Fruit fly (Drosophila melanogaster) whole organism, wandering third instar larva: ENCODE data around the gene CG7896.

Experiments
- Abd-B ChIP-seq: fragments of >200 bp; optimal IDR thresholded peaks from 2 replicates; lab custom pipeline; 2017; ENCODE audit warnings: missing biosample characterization, missing genetic modification characterization
- CG32264 ChIP-seq: fragments of 200-800 bp; sonication (Bioruptor generic); optimal IDR thresholded peaks from 2 replicates; lab custom pipeline; 2016; ENCODE audit warnings: missing biosample characterization, missing genetic modification characterization
- CG9705 ChIP-seq: fragments of 200-800 bp; sonication (Bioruptor generic); optimal IDR thresholded peaks from 2 replicates; lab custom pipeline; 2018; ENCODE audit warnings: missing biosample characterization, mild to moderate bottlenecking, missing genetic modification characterization
- CrebA ChIP-seq: fragments of 200-800 bp; sonication (Bioruptor generic); optimal IDR thresholded peaks from 2 replicates; lab custom pipeline; 2016; ENCODE audit warnings: missing biosample characterization, mild to moderate bottlenecking, missing genetic modification characterization, borderline replicate concordance
- Dfd ChIP-seq: fragments of >200 bp; optimal IDR thresholded peaks from 2 replicates; lab custom pipeline; 2017; ENCODE audit warnings: missing biosample characterization, missing genetic modification characterization
- Dif ChIP-seq: fragments of 200-275, 200-300 bp; sonication (Bioruptor generic); optimal IDR thresholded peaks from 2 replicates; lab custom pipeline; 2018; ENCODE audit warnings: missing biosample characterization, missing genetic modification characterization; ENCODE audit not compliant: partially characterized antibody
- GATAd ChIP-seq: sonication (Bioruptor generic); optimal IDR thresholded peaks from 2 replicates; lab custom pipeline; 2016; ENCODE audit warnings: missing biosample characterization, missing genetic modification characterization
- HLH106 ChIP-seq: fragments of 200-800 bp; optimal IDR thresholded peaks from 3 replicates; lab custom pipeline; 2019; ENCODE audit warnings: missing biosample characterization, mild to moderate bottlenecking, missing genetic modification characterization, moderate library complexity
- Hnf4 ChIP-seq: fragments of 200-800 bp; sonication (Bioruptor generic); optimal IDR thresholded peaks from 2 replicates; lab custom pipeline; 2016; ENCODE audit warnings: missing biosample characterization, mild to moderate bottlenecking, missing genetic modification characterization
- Hr78 ChIP-seq: fragments of >200 bp; optimal IDR thresholded peaks from 2 replicates; lab custom pipeline; 2017; ENCODE audit warnings: missing biosample characterization, missing genetic modification characterization
- Hr83 ChIP-seq: fragments of 200-300 bp; sonication (Bioruptor generic); optimal IDR thresholded peaks from 2 replicates; lab custom pipeline; 2016; ENCODE audit warnings: missing biosample characterization, mild to moderate bottlenecking, missing genetic modification characterization, moderate library complexity; ENCODE audit not compliant: poor library complexity, severe bottlenecking
- Jra ChIP-seq: sonication (Bioruptor generic); optimal IDR thresholded peaks from 2 replicates; lab custom pipeline; 2016; ENCODE audit warnings: missing biosample characterization, missing genetic modification characterization
- Mio ChIP-seq: sonication (Bioruptor generic); optimal IDR thresholded peaks from 2 replicates; lab custom pipeline; 2016; ENCODE audit warnings: missing biosample characterization, missing genetic modification characterization
- Myc ChIP-seq: fragments of >200 bp; optimal IDR thresholded peaks from 2 replicates; lab custom pipeline; 2017
- N ChIP-seq: fragments of >200 bp; optimal IDR thresholded peaks from 2 replicates; lab custom pipeline; 2018; ENCODE audit warnings: missing biosample characterization, missing external identifiers, missing genetic modification characterization
- OdsH ChIP-seq: fragments of 200-800 bp; sonication (Bioruptor generic); optimal IDR thresholded peaks from 2 replicates; lab custom pipeline; 2016; ENCODE audit warnings: missing biosample characterization, mild to moderate bottlenecking, missing genetic modification characterization
- Rel ChIP-seq, 2 experiments: fragments of 200-800 bp; sonication (Bioruptor generic) in 1 of 2; optimal IDR thresholded peaks; 2 replicates in 1 of 2; 3 replicates in 1 of 2; lab custom pipeline; 2016 to 2019; ENCODE audit warnings: mild to moderate bottlenecking in 2 of 2, missing biosample characterization in 2 of 2, missing genetic modification characterization in 2 of 2, moderate library complexity in 1 of 2
- Sp1 ChIP-seq: fragments of 200-800 bp; sonication (Bioruptor generic); optimal IDR thresholded peaks from 3 replicates; lab custom pipeline; 2019; ENCODE audit warnings: missing biosample characterization, mild to moderate bottlenecking, missing genetic modification characterization, moderate library complexity
- Vsx2 ChIP-seq: fragments of 200-300, 225-300 bp; sonication (Bioruptor generic); optimal IDR thresholded peaks from 2 replicates; lab custom pipeline; 2018; ENCODE audit warnings: missing biosample characterization, missing genetic modification characterization; ENCODE audit not compliant: partially characterized antibody
- br ChIP-seq: fragments of 200-800 bp; sonication (Bioruptor generic); optimal IDR thresholded peaks from 2 replicates; lab custom pipeline; 2016; ENCODE audit warnings: missing biosample characterization, missing genetic modification characterization
- brk ChIP-seq: fragments of 200-800 bp; sonication (Bioruptor generic); optimal IDR thresholded peaks from 2 replicates; lab custom pipeline; 2016; ENCODE audit warnings: missing biosample characterization, mild to moderate bottlenecking, missing genetic modification characterization
- dl ChIP-seq, 2 experiments: fragments of 175-275, 200-275 bp in 1 of 2; fragments of 200-275 bp in 1 of 2; sonication (Bioruptor generic); optimal IDR thresholded peaks; lab custom pipeline; 2018; ENCODE audit warnings: mild to moderate bottlenecking in 2 of 2, missing biosample characterization in 2 of 2, missing genetic modification characterization in 2 of 2, moderate library complexity in 2 of 2; ENCODE audit not compliant: partially characterized antibody in 2 of 2, insufficient read depth in 1 of 2
- dmrt93B ChIP-seq: fragments of 200-800 bp; sonication (Bioruptor generic); optimal IDR thresholded peaks from 2 replicates; lab custom pipeline; 2018; ENCODE audit warnings: missing biosample characterization, mild to moderate bottlenecking, missing genetic modification characterization
- dsf ChIP-seq: sonication (Bioruptor generic); optimal IDR thresholded peaks from 2 replicates; lab custom pipeline; 2016; ENCODE audit warnings: missing biosample characterization, missing genetic modification characterization, borderline replicate concordance
- ey ChIP-seq: fragments of 200-800 bp; sonication (Bioruptor generic); optimal IDR thresholded peaks from 2 replicates; lab custom pipeline; 2016; ENCODE audit warnings: missing biosample characterization, missing genetic modification characterization
- foxo ChIP-seq, 2 experiments: fragments of 200-800 bp; sonication (Bioruptor generic); optimal IDR thresholded peaks; 2 replicates in 1 of 2; 3 replicates in 1 of 2; lab custom pipeline; 2016 to 2017; ENCODE audit warnings: missing biosample characterization in 2 of 2, missing genetic modification characterization in 2 of 2
- fru ChIP-seq: fragments of 200-800 bp; sonication (Bioruptor generic); optimal IDR thresholded peaks from 3 replicates; lab custom pipeline; 2016; ENCODE audit warnings: missing biosample characterization, mild to moderate bottlenecking, missing genetic modification characterization
- h ChIP-seq: fragments of 200-800 bp; sonication (Bioruptor generic); optimal IDR thresholded peaks from 3 replicates; lab custom pipeline; 2016; ENCODE audit warnings: missing biosample characterization, mild to moderate bottlenecking, missing genetic modification characterization
- jim ChIP-seq: fragments of 175-275, 200-325 bp; sonication (Bioruptor generic); optimal IDR thresholded peaks from 2 replicates; lab custom pipeline; 2016; ENCODE audit warnings: missing biosample characterization, mild to moderate bottlenecking, missing genetic modification characterization
- lola ChIP-seq: fragments of >200 bp; optimal IDR thresholded peaks from 2 replicates; lab custom pipeline; 2017; ENCODE audit warnings: missing biosample characterization, missing genetic modification characterization
- pan ChIP-seq: fragments of >200 bp; optimal IDR thresholded peaks from 2 replicates; lab custom pipeline; 2017
- psq ChIP-seq: fragments of 200-800 bp; sonication (Bioruptor generic); optimal IDR thresholded peaks from 3 replicates; lab custom pipeline; 2017; ENCODE audit warnings: missing biosample characterization, mild to moderate bottlenecking, missing genetic modification characterization, moderate library complexity
- rgr ChIP-seq: fragments of 200-800 bp; sonication (Bioruptor generic); optimal IDR thresholded peaks from 3 replicates; lab custom pipeline; 2016; ENCODE audit warnings: missing biosample characterization, mild to moderate bottlenecking, missing genetic modification characterization
- sv ChIP-seq: fragments of 200-800 bp; sonication (Bioruptor generic); optimal IDR thresholded peaks from 3 replicates; lab custom pipeline; 2016; ENCODE audit warnings: missing biosample characterization, missing genetic modification characterization
- tai ChIP-seq: sonication (Bioruptor generic); optimal IDR thresholded peaks from 2 replicates; lab custom pipeline; 2016; ENCODE audit warnings: missing biosample characterization, missing genetic modification characterization
- usp ChIP-seq: fragments of >200 bp; optimal IDR thresholded peaks from 2 replicates; lab custom pipeline; 2017; ENCODE audit warnings: missing biosample characterization, missing genetic modification characterization
- woc ChIP-seq: sonication (Bioruptor generic); optimal IDR thresholded peaks from 2 replicates; lab custom pipeline; 2016; ENCODE audit warnings: missing biosample characterization, mild to moderate bottlenecking, missing genetic modification characterization

Gene CG7896

DNA sequence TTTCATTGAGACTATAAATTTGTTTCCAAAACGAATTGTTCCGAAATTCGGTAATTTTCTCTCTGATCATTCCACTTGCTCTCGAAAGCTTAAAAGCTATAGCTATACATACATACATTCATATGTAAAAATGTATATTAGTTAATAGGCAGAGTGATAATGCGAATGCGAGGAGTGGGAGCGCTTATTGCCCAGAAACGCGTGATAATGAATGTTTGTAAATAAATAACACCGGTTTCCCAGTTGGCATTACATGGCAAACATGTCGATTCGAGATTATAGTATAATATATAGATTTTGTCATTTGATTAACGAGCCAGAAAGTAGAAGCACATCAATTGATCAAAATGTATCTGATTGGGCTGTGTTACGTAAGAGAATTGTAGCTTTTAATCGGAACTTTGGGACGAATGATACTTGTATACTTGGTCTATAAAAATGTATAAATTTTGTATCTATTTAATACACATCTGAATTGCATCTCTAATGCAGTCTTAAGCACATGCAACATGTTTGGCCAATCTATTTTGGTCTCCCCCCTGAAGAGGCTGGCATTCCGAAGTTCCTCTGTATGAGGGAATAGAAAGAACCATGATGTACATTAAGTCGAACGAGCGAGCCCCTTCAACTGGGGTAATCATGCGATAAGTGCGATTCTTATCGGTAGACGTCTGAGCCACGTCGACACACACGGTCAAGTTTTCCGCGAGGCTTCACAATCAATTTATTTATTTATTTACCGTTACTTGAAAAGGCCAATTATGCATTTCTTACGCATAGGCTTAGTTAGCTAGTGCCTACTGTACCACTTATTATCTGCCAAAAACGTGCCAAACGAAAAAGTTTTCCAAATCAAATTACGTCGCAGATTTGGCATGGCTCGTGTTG, 29.6 kb downstream of the CG7896 start:
- no peak for TF ChIP-seq dmrt93B (GFP tag; lab: Kevin White, UChicago)
- no peak for TF ChIP-seq Dif
- no peak for TF ChIP-seq CrebA (GFP tag; lab: Kevin White, UChicago)
- TF ChIP-seq dsf (GFP tag; lab: Kevin White, UChicago): no peak
- TF ChIP-seq fru: peak; percentile 32
- TF ChIP-seq GATAd (GFP tag; lab: Kevin White, UChicago): no peak
- TF ChIP-seq tai (GFP tag; lab: Kevin White, UChicago): no peak
- TF ChIP-seq h (GFP tag; lab: Kevin White, UChicago): peak; percentile 68
- TF ChIP-seq Jra (GFP tag; lab: Kevin White, UChicago): no peak
- peak; percentile 38 for TF ChIP-seq OdsH (GFP tag; lab: Kevin White, UChicago)
- TF ChIP-seq dl (GFP tag; optimal IDR thresholded peaks at IDR 0.05; lab: Kevin White, UChicago; ENCODE audit: insufficient read depth in 1 of 2, partially characterized antibody in 2 of 2): no peak
- peak; percentile 25 for TF ChIP-seq br (GFP tag; lab: Kevin White, UChicago)
- TF ChIP-seq Hr78: no peak
- no peak for TF ChIP-seq psq (GFP tag; lab: Kevin White, UChicago)
- no peak for TF ChIP-seq Sp1 (GFP tag; lab: Kevin White, UChicago)
- TF ChIP-seq foxo (GFP tag; optimal IDR thresholded peaks at IDR 0.05; lab: Kevin White, UChicago): peak in 1 of 2 experiments; percentile 67
- TF ChIP-seq rgr (GFP tag; lab: Kevin White, UChicago): peak; percentile 12
- peak; percentile 27 for TF ChIP-seq Hnf4
- TF ChIP-seq Dfd (GFP tag; lab: Kevin White, UChicago): no peak
- no peak for TF ChIP-seq HLH106 (tag; lab: Kevin White, UChicago)
- TF ChIP-seq ey (GFP tag; lab: Kevin White, UChicago): peak; percentile 44
- TF ChIP-seq lola (GFP tag; lab: Kevin White, UChicago): no peak
- TF ChIP-seq CG32264: no peak
- no peak for TF ChIP-seq woc
- TF ChIP-seq Abd-B (GFP tag; lab: Kevin White, UChicago): no peak

DNA sequence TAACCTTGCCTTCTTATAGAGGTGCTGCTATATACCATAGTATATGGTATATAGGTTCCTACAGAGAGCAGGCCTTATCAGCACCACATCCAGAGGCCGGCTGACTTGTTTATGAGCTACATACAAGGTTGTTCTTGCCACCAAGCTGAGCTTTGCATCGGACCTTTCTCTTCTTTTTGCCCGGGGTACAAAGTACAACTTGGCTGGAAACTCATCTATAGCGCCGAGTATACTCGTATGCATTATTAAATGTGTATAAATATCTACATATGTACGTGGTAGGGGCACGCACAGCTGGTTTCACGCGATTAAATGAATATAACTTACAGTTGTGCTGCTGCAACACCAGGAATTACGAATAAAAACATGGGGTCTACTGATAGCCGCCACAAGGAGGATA, 30.7 kb downstream of the CG7896 start:
- TF ChIP-seq br (GFP tag; lab: Kevin White, UChicago) (no peak), HLH106 (tag; lab: Kevin White, UChicago) (no peak), OdsH (GFP tag; lab: Kevin White, UChicago) (no peak), sv (GFP tag; lab: Kevin White, UChicago) (no peak), Hnf4 (no peak), Myc (lab: Kevin White, UChicago) (no peak), dsf (GFP tag; lab: Kevin White, UChicago) (no peak), woc (no peak), h (GFP tag; lab: Kevin White, UChicago) (no peak), N (GFP tag; lab: Kevin White, UChicago) (no peak), Hr78 (no peak), CrebA (GFP tag; lab: Kevin White, UChicago) (no peak)

DNA sequence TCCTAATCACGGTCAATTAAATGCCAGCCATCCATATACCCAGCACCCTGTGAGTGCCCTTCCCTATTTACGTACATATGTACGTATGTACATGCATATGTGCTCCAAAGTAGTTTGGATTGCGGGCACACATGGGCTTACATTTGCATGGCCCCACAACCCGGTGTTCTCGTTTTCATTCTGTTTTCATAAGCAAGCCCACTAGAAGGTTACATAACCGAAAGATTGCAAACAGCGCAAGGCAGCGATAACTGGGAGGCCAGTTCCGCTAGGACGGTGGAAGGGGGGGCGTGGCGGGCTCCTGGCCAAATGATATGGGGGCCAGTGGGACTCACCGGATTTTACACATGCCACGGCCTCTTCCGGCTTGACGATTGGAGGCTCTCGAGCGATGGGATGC, 31.3 kb downstream of the CG7896 start:
- no peak for TF ChIP-seq woc
- TF ChIP-seq dl (GFP tag; optimal IDR thresholded peaks at IDR 0.05; lab: Kevin White, UChicago; ENCODE audit: insufficient read depth in 1 of 2, partially characterized antibody in 2 of 2): no peak

DNA sequence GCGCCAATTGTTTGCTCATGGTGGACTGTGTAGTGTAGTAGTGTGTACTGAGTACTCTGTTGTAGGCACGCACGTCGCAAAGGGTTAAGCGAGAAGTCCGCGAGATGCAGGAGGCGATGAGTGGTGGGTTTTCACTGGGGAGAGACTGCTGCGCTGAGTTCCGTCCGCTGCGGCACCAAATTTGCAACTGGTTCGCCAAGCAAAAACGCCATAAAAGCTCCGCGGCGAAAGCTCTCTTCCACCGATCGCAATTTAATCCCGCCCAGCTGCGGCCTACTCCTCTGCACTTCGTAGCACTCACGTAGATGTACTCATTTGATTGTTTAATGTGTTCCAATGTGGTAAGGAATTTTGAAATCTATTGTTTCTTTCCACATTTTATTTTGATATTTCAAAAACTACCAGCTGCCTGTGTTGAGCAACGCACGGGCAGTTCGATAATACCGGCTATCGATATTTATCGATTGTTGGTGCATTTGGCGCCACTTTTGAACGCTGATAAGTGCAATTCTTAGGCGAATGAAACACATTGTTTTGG, 31.8 kb downstream of the CG7896 start, which contains the start of gene CG7920:
Gene CG7920, minus strand, starts transcription at position 308 of the 538 bp plus-strand sequence.
- peak; percentile 63 for TF ChIP-seq Sp1 (GFP tag; lab: Kevin White, UChicago)
- peak; percentile 61 for TF ChIP-seq Vsx2 (GFP tag; lab: Kevin White, UChicago)
- TF ChIP-seq woc: no peak
- TF ChIP-seq OdsH (GFP tag; lab: Kevin White, UChicago): peak; percentile 19
- TF ChIP-seq brk: no peak
- no peak for TF ChIP-seq Mio (GFP tag; lab: Kevin White, UChicago)
- no peak for TF ChIP-seq CrebA (GFP tag; lab: Kevin White, UChicago)
- no peak for TF ChIP-seq psq (GFP tag; lab: Kevin White, UChicago)
- no peak for TF ChIP-seq Rel (GFP tag; optimal IDR thresholded peaks at IDR 0.05; lab: Kevin White, UChicago)
- peak; percentile 70 for TF ChIP-seq Rel (tag; optimal IDR thresholded peaks at IDR 0.05; lab: Kevin White, UChicago)
- TF ChIP-seq CG32264: no peak
- TF ChIP-seq CG9705 (GFP tag; lab: Kevin White, UChicago): peak; percentile 37
- TF ChIP-seq Dif: peak; percentile 54
- no peak for TF ChIP-seq Hr83 (GFP tag; lab: Kevin White, UChicago)
- no peak for TF ChIP-seq tai (GFP tag; lab: Kevin White, UChicago)
- TF ChIP-seq HLH106 (tag; lab: Kevin White, UChicago): no peak
- TF ChIP-seq br (GFP tag; lab: Kevin White, UChicago): peak; percentile 4
- peak; percentile 56 for TF ChIP-seq fru
- TF ChIP-seq usp (GFP tag; lab: Kevin White, UChicago): no peak
- no peak for TF ChIP-seq lola (GFP tag; lab: Kevin White, UChicago)
- TF ChIP-seq foxo (GFP tag; optimal IDR thresholded peaks at IDR 0.05; lab: Kevin White, UChicago): peak in 1 of 2 experiments; percentile 52
- TF ChIP-seq h (GFP tag; lab: Kevin White, UChicago): peak; percentile 51
- TF ChIP-seq ey (GFP tag; lab: Kevin White, UChicago): peak; percentile 3
- no peak for TF ChIP-seq Hr78
- no peak for TF ChIP-seq sv (GFP tag; lab: Kevin White, UChicago)
- TF ChIP-seq dmrt93B (GFP tag; lab: Kevin White, UChicago): no peak
- TF ChIP-seq pan (lab: Kevin White, UChicago): no peak
- no peak for TF ChIP-seq jim
